Worm (Caenorhabditis elegans): ENCODE measurements around the gene F49C5.10.
"Not testable (repeated sequence)": the region's sequence is repeated elsewhere in the genome, so short reads cannot be mapped to it uniquely, and the experiment has no call there.

Gene F49C5.10

ce11 chrII:12518008-12518407, 28.5 kb upstream of the F49C5.10 start:
- no peak for TF ChIP-seq klf-2 (GFP tag; conservative IDR thresholded peaks at IDR 0.05)
- TF ChIP-seq tab-1 (GFP tag; IDR thresholded peaks at IDR 0.05): no peak
- TF ChIP-seq flt-1 (GFP tag; IDR thresholded peaks at IDR 0.05): no peak
- no peak for TF ChIP-seq T22C8.4 (GFP tag; IDR thresholded peaks at IDR 0.05)
- TF ChIP-seq med-1 (GFP tag; optimal IDR thresholded peaks at IDR 0.05; ENCODE audit: insufficient read depth): no peak
- TF ChIP-seq ref-1 (GFP tag; conservative IDR thresholded peaks at IDR 0.05): no peak
- no peak for TF ChIP-seq ztf-23 (GFP tag; IDR thresholded peaks at IDR 0.05)

ce11 chrII:12518809-12519344, 27.7 kb upstream of the F49C5.10 start, which contains the start of gene srh-70:
TSS of gene srh-70 (minus strand) at chrII:12518859.
- TF ChIP-seq med-1 (GFP tag; optimal IDR thresholded peaks at IDR 0.05; ENCODE audit: insufficient read depth): no peak

ce11 chrII:12519616-12520015, 26.9 kb upstream of the F49C5.10 start, which contains the start of gene ceh-99:
TSS of gene ceh-99 (plus strand) at chrII:12519981.
- no peak for TF ChIP-seq med-1 (GFP tag; optimal IDR thresholded peaks at IDR 0.05; ENCODE audit: insufficient read depth)
- TF ChIP-seq cog-1 (tag; optimal IDR thresholded peaks at IDR 0.05): no peak
- no peak for TF ChIP-seq tab-1 (GFP tag; IDR thresholded peaks at IDR 0.05)
- no peak for TF ChIP-seq T22C8.4 (GFP tag; IDR thresholded peaks at IDR 0.05)
- no peak for TF ChIP-seq ztf-29 (GFP tag; IDR thresholded peaks at IDR 0.05)
- TF ChIP-seq ztf-23 (GFP tag; IDR thresholded peaks at IDR 0.05): no peak
- no peak for TF ChIP-seq ref-1 (GFP tag; conservative IDR thresholded peaks at IDR 0.05)
- TF ChIP-seq klf-2 (GFP tag; conservative IDR thresholded peaks at IDR 0.05): no peak
- TF ChIP-seq flt-1 (GFP tag; IDR thresholded peaks at IDR 0.05): 0 out of 2 replicates have a peak, but pooled peaks have one; percentile 33

ce11 chrII:12525526-12525925, 21.0 kb upstream of the F49C5.10 start, which contains the start of gene srx-118:
TSS of gene srx-118 (plus strand) at chrII:12525826.
- TF ChIP-seq med-1 (GFP tag; optimal IDR thresholded peaks at IDR 0.05; ENCODE audit: insufficient read depth) (no peak), tab-1 (GFP tag; IDR thresholded peaks at IDR 0.05) (no peak), flt-1 (GFP tag; IDR thresholded peaks at IDR 0.05) (no peak), klf-2 (GFP tag; conservative IDR thresholded peaks at IDR 0.05) (no peak), T22C8.4 (GFP tag; IDR thresholded peaks at IDR 0.05) (no peak), cog-1 (tag; optimal IDR thresholded peaks at IDR 0.05) (no peak), ref-1 (GFP tag; conservative IDR thresholded peaks at IDR 0.05) (no peak), ztf-23 (GFP tag; IDR thresholded peaks at IDR 0.05) (no peak), ztf-29 (GFP tag; IDR thresholded peaks at IDR 0.05) (no peak)

ce11 chrII:12527947-12528346, 18.6 kb upstream of the F49C5.10 start, which contains the start of gene srx-119:
TSS of gene srx-119 (plus strand) at chrII:12528247.
- TF ChIP-seq ref-1 (GFP tag; conservative IDR thresholded peaks at IDR 0.05) (no peak), ztf-23 (GFP tag; IDR thresholded peaks at IDR 0.05) (no peak)

- no peak for TF ChIP-seq tab-1 (GFP tag; IDR thresholded peaks at IDR 0.05)
- TF ChIP-seq ztf-23 (GFP tag; IDR thresholded peaks at IDR 0.05): no peak
- TF ChIP-seq T22C8.4 (GFP tag; IDR thresholded peaks at IDR 0.05): no peak
- no peak for TF ChIP-seq klf-2 (GFP tag; conservative IDR thresholded peaks at IDR 0.05)
- TF ChIP-seq ref-1 (GFP tag; conservative IDR thresholded peaks at IDR 0.05): no peak
- TF ChIP-seq cog-1 (tag; optimal IDR thresholded peaks at IDR 0.05): no peak
- TF ChIP-seq med-1 (GFP tag; optimal IDR thresholded peaks at IDR 0.05; ENCODE audit: insufficient read depth): no peak
- TF ChIP-seq ztf-29 (GFP tag; IDR thresholded peaks at IDR 0.05): no peak
- TF ChIP-seq flt-1 (GFP tag; IDR thresholded peaks at IDR 0.05): no peak
These were observed 15.6 kb upstream of the F49C5.10 start, which contains the start of gene srx-120 for ce11 chrII:12530958-12531357. TSS of gene srx-120 (plus strand) at chrII:12531258.

- TF ChIP-seq ztf-29 (GFP tag; IDR thresholded peaks at IDR 0.05) (no peak), flt-1 (GFP tag; IDR thresholded peaks at IDR 0.05) (no peak), ztf-23 (GFP tag; IDR thresholded peaks at IDR 0.05) (no peak), cog-1 (tag; optimal IDR thresholded peaks at IDR 0.05) (no peak), T22C8.4 (GFP tag; IDR thresholded peaks at IDR 0.05) (no peak), klf-2 (GFP tag; conservative IDR thresholded peaks at IDR 0.05) (no peak), tab-1 (GFP tag; IDR thresholded peaks at IDR 0.05) (no peak)
These were observed 11.2 kb upstream of the F49C5.10 start, which contains the start of gene nimk-1 for ce11 chrII:12535297-12535803. TSS of gene nimk-1 (plus strand) at chrII:12535753.

- TF ChIP-seq tab-1 (GFP tag; IDR thresholded peaks at IDR 0.05); med-1 (GFP tag; optimal IDR thresholded peaks at IDR 0.05; ENCODE audit: insufficient read depth); ztf-29 (GFP tag; IDR thresholded peaks at IDR 0.05): not testable (repeated sequence)
These were observed 10.4 kb upstream of the F49C5.10 start, which contains the start of gene F49C5.3 for ce11 chrII:12536203-12536602. TSS of gene F49C5.3 (plus strand) at chrII:12536503.

- no peak for TF ChIP-seq ref-1 (GFP tag; conservative IDR thresholded peaks at IDR 0.05)
- no peak for TF ChIP-seq klf-2 (GFP tag; conservative IDR thresholded peaks at IDR 0.05)
- no peak for TF ChIP-seq T22C8.4 (GFP tag; IDR thresholded peaks at IDR 0.05)
- TF ChIP-seq flt-1 (GFP tag; IDR thresholded peaks at IDR 0.05): no peak
- TF ChIP-seq med-1 (GFP tag; optimal IDR thresholded peaks at IDR 0.05; ENCODE audit: insufficient read depth): no peak
- no peak for TF ChIP-seq cog-1 (tag; optimal IDR thresholded peaks at IDR 0.05)
- TF ChIP-seq tab-1 (GFP tag; IDR thresholded peaks at IDR 0.05): no peak
- no peak for TF ChIP-seq ztf-29 (GFP tag; IDR thresholded peaks at IDR 0.05)
- no peak for TF ChIP-seq ztf-23 (GFP tag; IDR thresholded peaks at IDR 0.05)
These were observed 7.2 kb upstream of the F49C5.10 start for ce11 chrII:12539395-12539794.

ce11 chrII:12542594-12542997, 4.0 kb upstream of the F49C5.10 start:
- TF ChIP-seq klf-2 (GFP tag; conservative IDR thresholded peaks at IDR 0.05) (no peak), ztf-23 (GFP tag; IDR thresholded peaks at IDR 0.05) (no peak)

All from whole organism, midembryonic.